Worm (Caenorhabditis elegans) whole organism, early embryonic: ENCODE data around the gene F13H10.1.
"Not testable (repeated sequence)": the region's sequence is repeated elsewhere in the genome, so short reads cannot be mapped to it uniquely, and the experiment has no call there.

Source experiments
- B0310.2 ChIP-seq: sonication (generic microtip); optimal IDR thresholded peaks from 2 replicates; lab custom pipeline; 2016; ENCODE audit warnings: mild to moderate bottlenecking, missing genetic modification characterization, missing compliant biosample characterization
- F13C5.2 ChIP-seq: sonication (generic microtip); optimal IDR thresholded peaks from 2 replicates; lab custom pipeline; 2017; ENCODE audit warnings: mild to moderate bottlenecking, missing genetic modification characterization, inconsistent platforms, missing compliant biosample characterization
- aly-1 ChIP-seq: sonication (generic microtip); optimal IDR thresholded peaks from 2 replicates; lab custom pipeline; 2016; ENCODE audit warnings: missing genetic modification characterization, missing compliant biosample characterization
- ama-1 ChIP-seq: fragments of 150-350 bp; optimal IDR thresholded peaks from 2 replicates; lab custom pipeline; 2014
- ceh-13 ChIP-seq: fragments of 200-800 bp; sonication (Bioruptor generic); optimal IDR thresholded peaks from 2 replicates; lab custom pipeline; 2018; ENCODE audit warnings: mild to moderate bottlenecking, missing genetic modification characterization, missing compliant biosample characterization
- ceh-36 ChIP-seq: sonication (generic microtip); optimal IDR thresholded peaks from 2 replicates; lab custom pipeline; 2016; ENCODE audit warnings: missing genetic modification characterization, inconsistent platforms, missing compliant biosample characterization
- ets-7 ChIP-seq: sonication (generic microtip); optimal IDR thresholded peaks from 2 replicates; lab custom pipeline; 2016; ENCODE audit warnings: missing genotype, missing genetic modification characterization, missing compliant biosample characterization
- flt-1 ChIP-seq: fragments of 200-800 bp; sonication (Bioruptor generic); IDR thresholded peaks from 2 replicates; pipeline ENCODE4 v1.3.6; 2022; ENCODE audit warnings: missing genetic modification characterization, missing compliant biosample characterization
- hmbx-1 ChIP-seq: sonication (generic microtip); optimal IDR thresholded peaks from 2 replicates; lab custom pipeline; 2016; ENCODE audit warnings: mild to moderate bottlenecking, missing genetic modification characterization, missing compliant biosample characterization
- hmg-4 ChIP-seq: fragments of 200-800 bp; sonication (Bioruptor generic); optimal IDR thresholded peaks from 2 replicates; lab custom pipeline; 2018; ENCODE audit warnings: mild to moderate bottlenecking, missing genetic modification characterization, missing compliant biosample characterization
- hnd-1 ChIP-seq: sonication (generic microtip); optimal IDR thresholded peaks from 2 replicates; lab custom pipeline; 2016; ENCODE audit warnings: missing genetic modification characterization, missing compliant biosample characterization
- pes-1 ChIP-seq: fragments of 200-800 bp; sonication (Bioruptor generic); IDR thresholded peaks from 2 replicates; pipeline ENCODE4 v1.3.6; 2022; ENCODE audit warnings: missing genetic modification reagents, missing genetic modification characterization, missing compliant biosample characterization
- scrt-1 ChIP-seq: fragments of 200-800 bp; sonication (Bioruptor generic); IDR thresholded peaks from 2 replicates; pipeline ENCODE4 v1.3.6; 2022; ENCODE audit warnings: missing genetic modification characterization, missing compliant biosample characterization
- sea-1 ChIP-seq: fragments of 200-800 bp; sonication (Bioruptor generic); conservative IDR thresholded peaks from 2 replicates; pipeline ENCODE4 v1.3.6; 2022; ENCODE audit warnings: missing genetic modification characterization, missing compliant biosample characterization
- tbx-11 ChIP-seq: fragments of 200-800 bp; sonication (Bioruptor generic); IDR thresholded peaks from 2 replicates; pipeline ENCODE4 v1.3.6; 2022; ENCODE audit warnings: missing genetic modification characterization, missing compliant biosample characterization
- tbx-37 ChIP-seq: fragments of 200-800 bp; sonication (Bioruptor generic); conservative IDR thresholded peaks from 2 replicates; pipeline ENCODE4 v1.3.6; 2022; ENCODE audit warnings: missing genetic modification reagents, missing genetic modification characterization, missing compliant biosample characterization
- tra-4 ChIP-seq: sonication (generic microtip); optimal IDR thresholded peaks from 2 replicates; lab custom pipeline; 2017; ENCODE audit warnings: missing genetic modification characterization, missing compliant biosample characterization

Gene F13H10.1

DNA sequence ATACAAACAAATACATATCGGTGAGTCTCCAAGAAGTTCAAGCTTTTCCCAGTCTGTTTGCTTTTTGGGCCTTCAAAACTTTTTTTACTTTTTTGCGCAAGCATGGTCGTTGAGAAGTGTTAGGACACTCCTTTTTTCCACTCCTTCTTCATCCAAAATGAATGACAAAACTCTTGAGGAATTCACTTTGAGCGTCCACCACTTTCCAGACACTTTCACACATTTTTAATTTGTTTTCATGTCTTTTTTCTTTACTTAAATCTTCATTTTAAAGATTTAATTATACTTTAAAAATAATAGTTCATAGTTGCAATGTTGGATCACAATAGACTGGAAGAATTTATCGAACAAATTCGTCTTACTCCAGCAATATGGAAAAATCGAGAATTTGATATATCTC lies at the start of gene F13H10.1:
Gene F13H10.1, plus strand, starts transcription at position 301 of the 400 bp plus-strand sequence.
- TF ChIP-seq scrt-1: no peak
- TF ChIP-seq hmg-4: no peak
- TF ChIP-seq ceh-13 (GFP tag; lab: Kevin White, UChicago): no peak
- no peak for TF ChIP-seq flt-1 (GFP tag; lab: Robert Waterston, UW)

DNA sequence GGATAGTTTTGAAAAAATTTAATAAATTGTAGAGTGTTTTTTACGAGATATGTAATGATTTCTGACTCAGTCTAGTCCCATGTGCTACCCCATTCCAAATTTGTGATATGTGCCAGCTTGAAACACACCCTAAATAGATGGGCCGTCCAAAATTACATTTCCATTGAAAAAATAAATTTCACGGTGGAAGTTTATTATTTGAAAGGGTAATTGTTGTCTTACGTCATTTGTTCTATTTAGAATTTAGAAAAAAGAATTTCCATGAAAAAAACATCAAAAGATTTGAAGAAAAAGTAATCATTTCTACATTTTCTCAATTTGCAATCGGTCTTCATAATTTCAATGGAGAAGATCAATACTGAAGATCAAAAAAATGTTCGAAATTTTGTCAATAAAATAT lies 49.4 kb upstream of the F13H10.1 start, which contains the start of gene Y69E1A.4:
Gene Y69E1A.4, plus strand, starts transcription at position 301 of the 400 bp plus-strand sequence.
- TF ChIP-seq F13C5.2 (tag; lab: Kevin White, UChicago); flt-1 (GFP tag; lab: Robert Waterston, UW); tbx-37 (GFP tag; lab: Robert Waterston, UW): not testable (repeated sequence)

DNA sequence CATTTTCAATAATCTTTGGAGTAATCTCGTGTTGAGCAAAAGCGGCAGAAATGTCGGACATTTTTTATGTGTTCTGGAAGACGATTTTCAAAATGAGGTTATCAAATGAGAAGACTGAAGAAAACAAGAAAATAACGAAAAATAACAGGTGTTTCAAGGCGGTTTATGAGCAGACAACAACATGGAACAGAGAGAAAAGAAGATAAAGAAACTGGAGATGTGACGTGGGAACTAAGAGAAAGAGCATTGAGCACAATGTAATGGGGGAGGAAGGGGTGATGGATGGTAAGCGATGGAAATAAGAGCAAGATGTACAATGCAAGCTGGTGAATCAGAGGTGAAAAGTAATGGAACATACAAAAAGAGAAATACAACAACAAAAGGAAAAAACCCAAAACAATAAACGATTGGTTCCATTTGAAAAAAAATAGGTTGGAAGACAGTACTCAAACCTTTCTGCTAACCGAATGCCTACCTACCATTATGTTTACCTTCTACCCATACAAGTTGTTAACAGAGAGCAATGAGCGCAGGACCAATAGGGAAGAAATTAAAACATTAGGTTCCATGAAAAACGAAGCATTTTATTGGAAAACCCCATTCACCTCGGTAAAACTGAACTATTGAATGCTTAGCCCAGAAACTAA lies 46.7 kb upstream of the F13H10.1 start, which contains the start of gene Y69E1A.5:
Gene Y69E1A.5, minus strand, starts transcription at position 73 of the 647 bp plus-strand sequence.
- TF ChIP-seq flt-1 (GFP tag; lab: Robert Waterston, UW) (no peak), hmg-4 (no peak), ama-1 (no peak), ceh-13 (GFP tag; lab: Kevin White, UChicago) (no peak), B0310.2 (tag; lab: Kevin White, UChicago) (no peak), hnd-1 (tag; lab: Kevin White, UChicago) (no peak), F13C5.2 (tag; lab: Kevin White, UChicago) (no peak)

DNA sequence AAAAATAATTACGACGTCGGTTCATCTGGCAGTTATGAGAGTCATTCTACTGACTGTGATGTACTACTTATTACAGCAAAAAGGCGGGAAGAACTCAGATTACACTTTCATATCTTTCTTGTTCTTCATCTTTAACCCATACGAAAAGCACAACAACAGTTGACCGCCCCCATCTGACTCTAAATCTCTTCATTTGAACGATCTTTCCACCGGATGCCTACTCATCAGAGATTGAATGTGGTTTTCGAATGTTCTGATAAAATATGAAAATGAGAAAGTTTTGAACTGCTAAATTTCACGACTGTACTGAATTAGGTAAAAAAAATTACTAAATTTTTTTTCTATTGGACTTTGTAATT lies 46.2 kb upstream of the F13H10.1 start, which contains the start of gene sri-19:
Gene sri-19, plus strand, starts transcription at position 143 of the 359 bp plus-strand sequence.
- no peak for TF ChIP-seq hmbx-1 (tag; lab: Kevin White, UChicago)
- TF ChIP-seq hmg-4: no peak
- TF ChIP-seq scrt-1: no peak
- TF ChIP-seq pes-1 (GFP tag; lab: Robert Waterston, UW): no peak
- TF ChIP-seq tbx-37 (GFP tag; lab: Robert Waterston, UW): no peak
- TF ChIP-seq flt-1 (GFP tag; lab: Robert Waterston, UW): no peak
- no peak for TF ChIP-seq hnd-1 (tag; lab: Kevin White, UChicago)
- TF ChIP-seq ceh-36 (tag; lab: Kevin White, UChicago): no peak

DNA sequence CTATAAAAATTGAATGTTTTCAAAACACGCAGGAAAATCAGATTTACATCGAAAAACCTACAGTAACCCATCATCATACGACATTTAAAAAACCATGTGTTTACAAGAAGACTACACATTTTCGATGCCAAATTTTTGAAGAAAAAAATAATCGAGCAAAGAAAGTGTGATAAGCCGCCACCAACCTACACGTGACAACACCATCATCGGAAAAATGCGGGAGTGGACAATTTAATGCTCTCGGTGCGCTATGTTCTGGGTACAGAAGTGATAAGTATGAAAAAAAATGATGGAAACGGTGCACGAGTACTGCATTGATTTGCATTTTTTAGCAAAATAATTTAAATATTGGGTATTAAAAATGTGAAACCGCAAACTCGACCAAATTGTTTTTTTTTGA lies 39.7 kb upstream of the F13H10.1 start:
- TF ChIP-seq tbx-11 (GFP tag; lab: Robert Waterston, UW) (no peak), hmbx-1 (tag; lab: Kevin White, UChicago) (no peak), ceh-36 (tag; lab: Kevin White, UChicago) (no peak), ama-1 (no peak), B0310.2 (tag; lab: Kevin White, UChicago) (no peak), hmg-4 (no peak), aly-1 (tag; lab: Kevin White, UChicago) (no peak), tra-4 (tag; lab: Kevin White, UChicago) (no peak), hnd-1 (tag; lab: Kevin White, UChicago) (no peak), pes-1 (GFP tag; lab: Robert Waterston, UW) (no peak), F13C5.2 (tag; lab: Kevin White, UChicago) (no peak), scrt-1 (no peak), ceh-13 (GFP tag; lab: Kevin White, UChicago) (no peak)

DNA sequence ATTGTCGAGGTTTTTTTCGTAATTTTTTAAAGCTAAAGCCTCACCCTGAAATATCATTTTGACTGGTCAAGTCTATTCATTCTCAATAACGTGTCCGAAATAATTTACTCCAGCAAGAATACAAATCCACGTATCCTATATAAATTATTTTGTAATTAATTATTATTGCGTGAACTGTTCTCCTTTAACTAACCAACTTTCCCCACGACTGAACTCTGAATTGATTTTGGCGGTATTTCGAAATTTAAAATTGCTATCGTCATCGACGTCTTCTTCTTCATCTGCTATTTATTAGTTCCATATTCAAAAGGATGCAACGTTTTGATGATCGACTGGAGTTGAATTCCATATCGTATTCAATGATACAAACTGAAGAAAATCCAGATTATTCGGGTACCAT lies 38.0 kb upstream of the F13H10.1 start, which contains the start of the genes aqp-3 and Y69E1A.8:
Gene aqp-3, minus strand, starts transcription at position 101 of the 400 bp plus-strand sequence.
Gene Y69E1A.8, plus strand, starts transcription at position 246 of the 400 bp plus-strand sequence.
- TF ChIP-seq sea-1 (GFP tag; lab: Robert Waterston, UW) (no peak), tra-4 (tag; lab: Kevin White, UChicago) (no peak)

DNA sequence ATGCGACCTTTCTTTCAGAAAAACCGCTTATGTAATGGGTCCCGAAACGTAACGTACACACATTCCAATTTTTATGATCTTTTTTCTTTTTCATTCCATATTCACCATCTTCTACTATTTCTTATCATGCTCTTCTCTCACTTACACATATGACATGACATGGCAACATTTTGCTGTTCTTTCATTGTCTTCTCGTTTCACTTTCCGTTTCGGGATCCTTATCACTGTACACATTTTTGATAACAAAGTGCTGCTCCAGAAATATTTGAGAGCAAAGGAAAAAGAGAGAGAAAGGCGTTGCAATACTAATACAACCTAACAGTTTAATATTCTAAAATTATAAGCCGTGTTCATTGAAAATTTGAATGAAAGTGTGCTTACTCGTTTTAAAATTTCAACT lies 34.0 kb upstream of the F13H10.1 start:
- no peak for TF ChIP-seq tbx-37 (GFP tag; lab: Robert Waterston, UW)
- no peak for TF ChIP-seq sea-1 (GFP tag; lab: Robert Waterston, UW)
- TF ChIP-seq ama-1: no peak
- TF ChIP-seq flt-1 (GFP tag; lab: Robert Waterston, UW): no peak
- no peak for TF ChIP-seq hmbx-1 (tag; lab: Kevin White, UChicago)
- no peak for TF ChIP-seq ceh-36 (tag; lab: Kevin White, UChicago)
- no peak for TF ChIP-seq pes-1 (GFP tag; lab: Robert Waterston, UW)
- TF ChIP-seq hnd-1 (tag; lab: Kevin White, UChicago): no peak

DNA sequence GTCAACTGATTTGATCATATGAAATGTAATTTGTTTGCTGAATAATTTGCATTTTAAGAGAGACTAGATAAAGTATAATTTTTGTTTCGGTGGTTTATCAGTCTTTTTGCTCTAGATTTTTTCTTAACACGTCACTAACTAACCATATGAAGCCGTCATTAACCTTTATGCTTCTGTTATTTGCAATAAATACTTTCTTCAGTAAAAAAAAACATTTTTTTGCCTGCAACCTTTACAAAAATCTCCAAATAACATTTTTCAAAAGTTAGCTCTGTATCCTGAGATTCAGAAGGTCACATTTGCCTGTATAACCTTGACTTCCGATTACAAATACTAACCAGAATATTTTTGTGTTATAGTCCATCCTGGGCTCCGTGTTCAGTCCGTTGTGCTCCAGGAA lies 33.6 kb upstream of the F13H10.1 start:
- no peak for TF ChIP-seq tbx-11 (GFP tag; lab: Robert Waterston, UW)
- no peak for TF ChIP-seq ceh-13 (GFP tag; lab: Kevin White, UChicago)
- TF ChIP-seq B0310.2 (tag; lab: Kevin White, UChicago): no peak
- no peak for TF ChIP-seq tbx-37 (GFP tag; lab: Robert Waterston, UW)
- TF ChIP-seq hmg-4: no peak
- no peak for TF ChIP-seq sea-1 (GFP tag; lab: Robert Waterston, UW)
- no peak for TF ChIP-seq scrt-1
- TF ChIP-seq ama-1: no peak
- no peak for TF ChIP-seq tra-4 (tag; lab: Kevin White, UChicago)
- no peak for TF ChIP-seq hmbx-1 (tag; lab: Kevin White, UChicago)
- no peak for TF ChIP-seq ets-7 (tag; lab: Kevin White, UChicago)
- TF ChIP-seq aly-1 (tag; lab: Kevin White, UChicago): no peak
- no peak for TF ChIP-seq flt-1 (GFP tag; lab: Robert Waterston, UW)
- no peak for TF ChIP-seq hnd-1 (tag; lab: Kevin White, UChicago)
- no peak for TF ChIP-seq F13C5.2 (tag; lab: Kevin White, UChicago)
- TF ChIP-seq ceh-36 (tag; lab: Kevin White, UChicago): no peak
- no peak for TF ChIP-seq pes-1 (GFP tag; lab: Robert Waterston, UW)
